Fruit fly (Drosophila melanogaster) whole organism, prepupa: ENCODE measurements around the gene fh.

ENCODE experiments used
- Blimp-1 ChIP-seq: fragments of 200-800 bp; sonication (Bioruptor generic); optimal IDR thresholded peaks from 3 replicates; lab custom pipeline; 2017; ENCODE audit warnings: missing biosample characterization, missing genetic modification characterization, mild to moderate bottlenecking, moderate library complexity, missing genetic modification reagents
- CG10631 ChIP-seq: fragments of 200-800 bp; sonication (Bioruptor generic); optimal IDR thresholded peaks from 2 replicates; lab custom pipeline; 2016; ENCODE audit warnings: missing biosample characterization, missing genetic modification characterization
- CG11294 ChIP-seq: fragments of 200-800 bp; sonication (Bioruptor generic); IDR thresholded peaks from 2 replicates; pipeline ENCODE4 v1.3.6; 2022; ENCODE audit warnings: missing biosample characterization, missing genetic modification characterization
- CG15336 ChIP-seq: fragments of 200-800 bp; sonication (Bioruptor generic); IDR thresholded peaks from 2 replicates; pipeline ENCODE4 v1.3.6; 2022; ENCODE audit warnings: missing biosample characterization, missing genetic modification characterization
- CG1621 ChIP-seq: fragments of 200-800 bp; sonication (Bioruptor generic); optimal IDR thresholded peaks from 3 replicates; lab custom pipeline; 2018; ENCODE audit warnings: missing biosample characterization, mild to moderate bottlenecking, missing genetic modification characterization
- CG16779 ChIP-seq: fragments of 200-800 bp; sonication (Bioruptor generic); optimal IDR thresholded peaks from 3 replicates; lab custom pipeline; 2017; ENCODE audit warnings: missing biosample characterization, mild to moderate bottlenecking, missing genetic modification characterization
- CG31627 ChIP-seq: fragments of 200-800 bp; sonication (Bioruptor generic); optimal IDR thresholded peaks from 3 replicates; lab custom pipeline; 2016; ENCODE audit warnings: missing biosample characterization, missing genetic modification characterization
- CG32006 ChIP-seq: fragments of 200-800 bp; sonication (Bioruptor generic); optimal IDR thresholded peaks from 3 replicates; lab custom pipeline; 2017; ENCODE audit warnings: missing biosample characterization, mild to moderate bottlenecking, missing genetic modification characterization
- CG34406 ChIP-seq: fragments of 200-800 bp; sonication (Bioruptor generic); optimal IDR thresholded peaks from 3 replicates; lab custom pipeline; 2016; ENCODE audit warnings: missing biosample characterization, missing genetic modification characterization
- CG3919 ChIP-seq: fragments of 200-800 bp; sonication (Bioruptor generic); optimal IDR thresholded peaks from 3 replicates; lab custom pipeline; 2016; ENCODE audit warnings: missing biosample characterization, missing genetic modification characterization
- CG6163 ChIP-seq: fragments of 200-800 bp; sonication (Bioruptor generic); IDR thresholded peaks from 3 replicates; pipeline ENCODE4 v1.3.6; 2022; ENCODE audit warnings: missing biosample characterization, missing genetic modification characterization
- CG6276 ChIP-seq: fragments of 200-800 bp; sonication (Bioruptor generic); optimal IDR thresholded peaks from 2 replicates; lab custom pipeline; 2017; ENCODE audit warnings: missing biosample characterization, mild to moderate bottlenecking, missing genetic modification characterization
- CG6792 ChIP-seq: fragments of 200-800 bp; sonication (Bioruptor generic); optimal IDR thresholded peaks from 3 replicates; lab custom pipeline; 2016; ENCODE audit warnings: missing biosample characterization, missing genetic modification characterization
- CG6808 ChIP-seq: fragments of 200-800 bp; sonication (Bioruptor generic); optimal IDR thresholded peaks from 3 replicates; lab custom pipeline; 2017; ENCODE audit warnings: missing biosample characterization, missing genetic modification characterization, mild to moderate bottlenecking, moderate library complexity, missing genetic modification reagents
- CG6854 ChIP-seq: fragments of 200-800 bp; sonication (Bioruptor generic); optimal IDR thresholded peaks from 2 replicates; lab custom pipeline; 2017; ENCODE audit warnings: missing biosample characterization, mild to moderate bottlenecking, missing genetic modification characterization
- CG7368 ChIP-seq: fragments of 200-800 bp; sonication (Bioruptor generic); optimal IDR thresholded peaks from 3 replicates; lab custom pipeline; 2016; ENCODE audit warnings: missing biosample characterization, missing genetic modification characterization
- CG8119 ChIP-seq: fragments of 200-800 bp; sonication (Bioruptor generic); IDR thresholded peaks from 3 replicates; pipeline ENCODE4 v1.3.6; 2022; ENCODE audit warnings: missing biosample characterization, missing genetic modification characterization
- CG8319 ChIP-seq: fragments of 200-800 bp; sonication (Bioruptor generic); optimal IDR thresholded peaks from 3 replicates; lab custom pipeline; 2016; ENCODE audit warnings: missing biosample characterization, missing genetic modification characterization
- CG8632 ChIP-seq: fragments of 200-800 bp; sonication (Bioruptor generic); optimal IDR thresholded peaks from 3 replicates; lab custom pipeline; 2016; ENCODE audit warnings: missing biosample characterization, missing genetic modification characterization
- CG9139 ChIP-seq: fragments of 200-800 bp; sonication (Bioruptor generic); optimal IDR thresholded peaks from 3 replicates; lab custom pipeline; 2017; ENCODE audit warnings: missing biosample characterization, mild to moderate bottlenecking, missing genetic modification characterization
- Eip75B ChIP-seq: fragments of 200-800 bp; sonication (Bioruptor generic); optimal IDR thresholded peaks from 3 replicates; lab custom pipeline; 2016; ENCODE audit warnings: missing biosample characterization, missing genetic modification characterization
- Eip78C ChIP-seq: fragments of 200-800 bp; sonication (Bioruptor generic); peaks from one replicate; lab custom pipeline; 2016; ENCODE audit warnings: missing biosample characterization, missing genetic modification characterization
- Ets21C ChIP-seq: fragments of 200-800 bp; sonication (Bioruptor generic); optimal IDR thresholded peaks from 3 replicates; lab custom pipeline; 2016; ENCODE audit warnings: missing biosample characterization, missing genetic modification characterization
- Hr38 ChIP-seq: sonication (Bioruptor generic); optimal IDR thresholded peaks from 2 replicates; lab custom pipeline; 2016; ENCODE audit warnings: missing biosample characterization, missing genetic modification characterization
- Hr39 ChIP-seq: fragments of 200-800 bp; sonication (Bioruptor generic); optimal IDR thresholded peaks from 2 replicates; lab custom pipeline; 2016; ENCODE audit warnings: missing biosample characterization, missing genetic modification characterization
- Hr4 ChIP-seq: fragments of 200-800 bp; sonication (Bioruptor generic); optimal IDR thresholded peaks from 3 replicates; lab custom pipeline; 2016; ENCODE audit warnings: missing biosample characterization, missing genetic modification characterization
- Lpt ChIP-seq: fragments of 200-800 bp; sonication (Bioruptor generic); optimal IDR thresholded peaks from 3 replicates; lab custom pipeline; 2016; ENCODE audit warnings: missing biosample characterization, missing genetic modification characterization
- Met ChIP-seq: fragments of 200-800 bp; sonication (Bioruptor generic); optimal IDR thresholded peaks from 3 replicates; lab custom pipeline; 2016; ENCODE audit warnings: missing biosample characterization, missing genetic modification characterization
- OdsH ChIP-seq: fragments of 200-800 bp; sonication (Bioruptor generic); optimal IDR thresholded peaks from 3 replicates; lab custom pipeline; 2016; ENCODE audit warnings: missing biosample characterization, missing genetic modification characterization
- Smox ChIP-seq: fragments of 200-800 bp; sonication (Bioruptor generic); optimal IDR thresholded peaks from 3 replicates; lab custom pipeline; 2016; ENCODE audit warnings: missing biosample characterization, missing genetic modification characterization
- Sox102F ChIP-seq: fragments of 200-800 bp; sonication (Bioruptor generic); optimal IDR thresholded peaks from 2 replicates; lab custom pipeline; 2016; ENCODE audit warnings: missing biosample characterization, mild to moderate bottlenecking, missing genetic modification characterization
- Sox14 ChIP-seq: fragments of 200-800 bp; sonication (Bioruptor generic); optimal IDR thresholded peaks from 3 replicates; lab custom pipeline; 2016; ENCODE audit warnings: missing biosample characterization, missing genetic modification characterization
- Sox15 ChIP-seq: fragments of 200-800 bp; sonication (Bioruptor generic); optimal IDR thresholded peaks from 3 replicates; lab custom pipeline; 2016; ENCODE audit warnings: missing biosample characterization, missing genetic modification characterization
- achi ChIP-seq: fragments of 200-800 bp; sonication (Bioruptor generic); optimal IDR thresholded peaks from 3 replicates; lab custom pipeline; 2016; ENCODE audit warnings: missing biosample characterization, missing genetic modification characterization
- acj6 ChIP-seq: fragments of 200-800 bp; sonication (Bioruptor generic); optimal IDR thresholded peaks from 3 replicates; lab custom pipeline; 2016; ENCODE audit warnings: missing biosample characterization, missing genetic modification characterization
- cyc ChIP-seq: fragments of 200-800 bp; sonication (Bioruptor generic); optimal IDR thresholded peaks from 3 replicates; lab custom pipeline; 2016; ENCODE audit warnings: missing biosample characterization, missing genetic modification characterization
- dac ChIP-seq: fragments of 200-800 bp; sonication (Bioruptor generic); optimal IDR thresholded peaks from 2 replicates; lab custom pipeline; 2017; ENCODE audit warnings: missing biosample characterization, mild to moderate bottlenecking, missing genetic modification characterization
- eg ChIP-seq: fragments of 200-800 bp; sonication (Bioruptor generic); IDR thresholded peaks from 3 replicates; pipeline ENCODE4 v1.3.6; 2022; ENCODE audit warnings: missing biosample characterization, missing genetic modification characterization
- esn ChIP-seq: fragments of 200-800 bp; sonication (Bioruptor generic); optimal IDR thresholded peaks from 2 replicates; lab custom pipeline; 2016; ENCODE audit warnings: missing biosample characterization, mild to moderate bottlenecking, missing genetic modification characterization, moderate library complexity
- fd59A ChIP-seq: fragments of 200-800 bp; sonication (Bioruptor generic); optimal IDR thresholded peaks from 2 replicates; lab custom pipeline; 2017; ENCODE audit warnings: missing biosample characterization, mild to moderate bottlenecking, missing genetic modification characterization, missing genetic modification reagents
- fd85E ChIP-seq: fragments of 200-800 bp; sonication (Bioruptor generic); optimal IDR thresholded peaks from 3 replicates; lab custom pipeline; 2016; ENCODE audit warnings: missing biosample characterization, missing genetic modification characterization
- fkh ChIP-seq: fragments of 200-800 bp; sonication (Bioruptor generic); optimal IDR thresholded peaks from 3 replicates; lab custom pipeline; 2017; ENCODE audit warnings: missing biosample characterization, mild to moderate bottlenecking, missing genetic modification characterization, moderate library complexity
- lz ChIP-seq: fragments of 200-800 bp; sonication (Bioruptor generic); optimal IDR thresholded peaks from 3 replicates; lab custom pipeline; 2016; ENCODE audit warnings: missing biosample characterization, missing genetic modification characterization
- net ChIP-seq: fragments of 200-800 bp; sonication (Bioruptor generic); optimal IDR thresholded peaks from 3 replicates; lab custom pipeline; 2016; ENCODE audit warnings: missing biosample characterization, missing genetic modification characterization
- pdm3 ChIP-seq: fragments of 200-800 bp; sonication (Bioruptor generic); optimal IDR thresholded peaks from 3 replicates; lab custom pipeline; 2016; ENCODE audit warnings: missing biosample characterization, missing genetic modification characterization
- spab ChIP-seq: fragments of 200-800 bp; sonication (Bioruptor generic); optimal IDR thresholded peaks from 2 replicates; lab custom pipeline; 2017; ENCODE audit warnings: missing biosample characterization, mild to moderate bottlenecking, missing genetic modification characterization, missing genetic modification reagents
- svp ChIP-seq: fragments of 200-800 bp; sonication (Bioruptor generic); peaks from one replicate; lab custom pipeline; 2016; ENCODE audit warnings: missing biosample characterization, missing genetic modification characterization
- topi ChIP-seq: fragments of 200-800 bp; sonication (Bioruptor generic); optimal IDR thresholded peaks from 3 replicates; lab custom pipeline; 2016; ENCODE audit warnings: missing biosample characterization, missing genetic modification characterization
- vri ChIP-seq: fragments of 200-800 bp; sonication (Bioruptor generic); optimal IDR thresholded peaks from 3 replicates; lab custom pipeline; 2016; ENCODE audit warnings: missing biosample characterization, mild to moderate bottlenecking, missing genetic modification characterization

fh gene

dm6 chrX:9148989-9149522, at the start of gene fh, which contains the start of gene Bap111:
Gene fh, minus strand, starts transcription at chrX:9149071.
Gene Bap111, plus strand, starts transcription at chrX:9149309.
- TF ChIP-seq CG8119 (GFP tag; lab: Robert Waterston, UW), result no peak
- TF ChIP-seq CG6276 (GFP tag; lab: Kevin White, UChicago), result no peak
- TF ChIP-seq Met (GFP tag; lab: Kevin White, UChicago), result no peak
- no peak for TF ChIP-seq Hr39 (GFP tag; lab: Kevin White, UChicago)
- TF ChIP-seq vri, result no peak
- TF ChIP-seq topi (GFP tag; lab: Kevin White, UChicago), result peak; percentile 4
- peak; percentile 6 for TF ChIP-seq lz
- TF ChIP-seq CG15336 (GFP tag; lab: Robert Waterston, UW), result no peak
- no peak for TF ChIP-seq Sox102F (GFP tag; lab: Kevin White, UChicago)
- no peak for TF ChIP-seq CG1621 (tag; lab: Kevin White, UChicago)
- peak; percentile 14 for TF ChIP-seq esn (GFP tag; lab: Kevin White, UChicago)
- TF ChIP-seq CG8632 (GFP tag; lab: Kevin White, UChicago), result no peak
- no peak for TF ChIP-seq CG6163 (GFP tag; lab: Robert Waterston, UW)
- no peak for TF ChIP-seq CG9139 (GFP tag; lab: Kevin White, UChicago)
- TF ChIP-seq pdm3 (GFP tag; lab: Kevin White, UChicago), result no peak
- TF ChIP-seq Sox14 (GFP tag; lab: Kevin White, UChicago), result no peak
- no peak for TF ChIP-seq CG34406 (GFP tag; lab: Kevin White, UChicago)
- peak; percentile 64 for TF ChIP-seq Eip78C (GFP tag; lab: Kevin White, UChicago)
- TF ChIP-seq Ets21C (GFP tag; lab: Kevin White, UChicago), result no peak
- TF ChIP-seq CG6808, result no peak
- TF ChIP-seq CG16779 (tag; lab: Kevin White, UChicago), result no peak
- no peak for TF ChIP-seq Lpt
- no peak for TF ChIP-seq svp (GFP tag; lab: Kevin White, UChicago)
- no peak for TF ChIP-seq fkh
- no peak for TF ChIP-seq Eip75B
- TF ChIP-seq, all 60 proteins: peak for 4

- TF ChIP-seq CG31627 (GFP tag; lab: Kevin White, UChicago), result peak; percentile 53
- no peak; the same call in 1 of the 3 replicates for TF ChIP-seq eg
- peak; percentile 69 for TF ChIP-seq CG34406 (GFP tag; lab: Kevin White, UChicago)
- TF ChIP-seq acj6 (GFP tag; lab: Kevin White, UChicago), result peak; percentile 77
- TF ChIP-seq Hr4, result peak; percentile 65
- TF ChIP-seq OdsH (GFP tag; lab: Kevin White, UChicago), result peak; percentile 74
- TF ChIP-seq dac (GFP tag; lab: Kevin White, UChicago), result no peak
- peak; percentile 66 for TF ChIP-seq Lpt
- TF ChIP-seq Blimp-1 (GFP tag; lab: Kevin White, UChicago), result no peak
- peak; percentile 62 for TF ChIP-seq CG32006
- no peak for TF ChIP-seq svp (GFP tag; lab: Kevin White, UChicago)
- peak; percentile 71 for TF ChIP-seq CG3919
- TF ChIP-seq spab (GFP tag; lab: Kevin White, UChicago), result no peak
- TF ChIP-seq topi (GFP tag; lab: Kevin White, UChicago), result peak; percentile 69
- TF ChIP-seq CG6792 (GFP tag; lab: Kevin White, UChicago), result peak; percentile 68
- no peak for TF ChIP-seq Hr38 (GFP tag; lab: Kevin White, UChicago)
- TF ChIP-seq CG8319 (GFP tag; lab: Kevin White, UChicago), result peak; percentile 45
- TF ChIP-seq net (GFP tag; lab: Kevin White, UChicago), result peak; percentile 52
- TF ChIP-seq Smox (GFP tag; lab: Kevin White, UChicago), result peak; percentile 70
- no peak for TF ChIP-seq fd85E (GFP tag; lab: Kevin White, UChicago)
- TF ChIP-seq Eip75B, result peak; percentile 53
- TF ChIP-seq pdm3 (GFP tag; lab: Kevin White, UChicago), result peak; percentile 79
- peak; percentile 58; the same call in 1 of the 2 replicates for TF ChIP-seq CG11294 (GFP tag; lab: Robert Waterston, UW)
- TF ChIP-seq CG8632 (GFP tag; lab: Kevin White, UChicago), result peak; percentile 69
- TF ChIP-seq achi (GFP tag; lab: Kevin White, UChicago), result peak; percentile 75
- no peak for TF ChIP-seq CG9139 (GFP tag; lab: Kevin White, UChicago)
- peak; percentile 83 for TF ChIP-seq CG10631 (GFP tag; lab: Kevin White, UChicago)
- TF ChIP-seq cyc (GFP tag; lab: Kevin White, UChicago), result peak; percentile 62
- TF ChIP-seq fd59A (GFP tag; lab: Kevin White, UChicago), result no peak
- no peak for TF ChIP-seq CG6276 (GFP tag; lab: Kevin White, UChicago)
- peak; percentile 44 for TF ChIP-seq Hr39 (GFP tag; lab: Kevin White, UChicago)
- no peak for TF ChIP-seq CG6854
- no peak; the same call in 1 of the 3 replicates for TF ChIP-seq CG6163 (GFP tag; lab: Robert Waterston, UW)
- peak; percentile 45 for TF ChIP-seq CG7368 (GFP tag; lab: Kevin White, UChicago)
- TF ChIP-seq CG8119 (GFP tag; lab: Robert Waterston, UW), result peak; percentile 67
- TF ChIP-seq CG15336 (GFP tag; lab: Robert Waterston, UW), result peak; percentile 72
- TF ChIP-seq CG16779 (tag; lab: Kevin White, UChicago), result no peak
- peak; percentile 19 for TF ChIP-seq Sox15 (GFP tag; lab: Kevin White, UChicago)
Measured at dm6 chrX:9196362-9196761, 47.5 kb upstream of the fh start, which contains the start of gene CG12118. Gene CG12118, minus strand, starts transcription at chrX:9196414.
